Worm (Caenorhabditis elegans): ENCODE data around the gene phf-14.

phf-14 gene

ce11 chrV:17871049-17871448, at the start of gene phf-14:
Gene phf-14, plus strand, starts transcription at chrV:17871393.
- TF ChIP-seq rbr-2 (tag; optimal IDR thresholded peaks at IDR 0.05), result peak; percentile 32
- TF ChIP-seq duxl-1 (tag; optimal IDR thresholded peaks at IDR 0.05; ENCODE audit: poor library complexity), result peak; percentile 41
- TF ChIP-seq mep-1 (tag; optimal IDR thresholded peaks at IDR 0.05), result peak; percentile 18
- peak; percentile 98 for TF ChIP-seq lin-38 (GFP tag; IDR thresholded peaks at IDR 0.05)
- no peak for TF ChIP-seq madf-9 (GFP tag; conservative IDR thresholded peaks at IDR 0.05)
- TF ChIP-seq nhr-28 (tag; optimal IDR thresholded peaks at IDR 0.05), result peak; percentile 15
- peak; percentile 68 for TF ChIP-seq dpl-1 (GFP tag; optimal IDR thresholded peaks at IDR 0.05)
- TF ChIP-seq aha-1 (tag), result peak; percentile 71
- peak; percentile 9 for TF ChIP-seq ztf-7 (tag; optimal IDR thresholded peaks at IDR 0.05)
- TF ChIP-seq lsy-2 (tag; optimal IDR thresholded peaks at IDR 0.05), result peak in 1 of 2 experiments; percentile 81
- TF ChIP-seq unc-62 (GFP tag; optimal IDR thresholded peaks at IDR 0.05 in 1 of 2), result peak in 1 of 2 experiments; percentile 22
- no peak for TF ChIP-seq unc-62 (tag; optimal IDR thresholded peaks at IDR 0.05)
- no peak for TF ChIP-seq nhr-237 (tag; optimal IDR thresholded peaks at IDR 0.05)
- no peak for TF ChIP-seq jun-1 (tag; optimal IDR thresholded peaks at IDR 0.05)
- TF ChIP-seq hlh-30 (tag; optimal IDR thresholded peaks at IDR 0.05; ENCODE audit: insufficient read depth), result peak; percentile 7
- peak; percentile 73 for TF ChIP-seq mes-2 (tag; optimal IDR thresholded peaks at IDR 0.05; ENCODE audit: poor library complexity, severe bottlenecking)
- TF ChIP-seq dve-1 (tag; optimal IDR thresholded peaks at IDR 0.05; ENCODE audit: insufficient read depth), result peak; percentile 48
- no peak for TF ChIP-seq ces-1 (GFP tag; optimal IDR thresholded peaks at IDR 0.05)
- TF ChIP-seq ceh-82 (tag; optimal IDR thresholded peaks at IDR 0.05), result no peak
- TF ChIP-seq nhr-10 (tag; optimal IDR thresholded peaks at IDR 0.05), result no peak
- no peak for TF ChIP-seq ceh-44 (GFP tag; IDR thresholded peaks at IDR 0.05)

- TF ChIP-seq spr-1 (tag; optimal IDR thresholded peaks at IDR 0.05), result no peak
- TF ChIP-seq unc-62 (GFP tag; optimal IDR thresholded peaks at IDR 0.05 in 1 of 2), result peak in 1 of 2 experiments; percentile 10
- no peak for TF ChIP-seq unc-62 (tag; optimal IDR thresholded peaks at IDR 0.05)
- no peak for TF ChIP-seq lin-1 (GFP tag; IDR thresholded peaks at IDR 0.05)
- peak; percentile 17 for TF ChIP-seq aha-1 (tag)
- TF ChIP-seq madf-9 (GFP tag; conservative IDR thresholded peaks at IDR 0.05), result no peak
- TF ChIP-seq duxl-1 (tag; optimal IDR thresholded peaks at IDR 0.05; ENCODE audit: poor library complexity), result no peak
- TF ChIP-seq aly-2 (tag; optimal IDR thresholded peaks at IDR 0.05), result no peak
- no peak for TF ChIP-seq arid-1 (GFP tag; conservative IDR thresholded peaks at IDR 0.05)
- no peak for TF ChIP-seq zfp-2 (tag; optimal IDR thresholded peaks at IDR 0.05)
- no peak for TF ChIP-seq unc-39 (tag; optimal IDR thresholded peaks at IDR 0.05)
- no peak for TF ChIP-seq mxl-2 (GFP tag; conservative IDR thresholded peaks at IDR 0.05)
- TF ChIP-seq daf-8 (GFP tag; IDR thresholded peaks at IDR 0.05), result no peak
- no peak for TF ChIP-seq pha-4 (GFP tag; IDR thresholded peaks at IDR 0.05)
- TF ChIP-seq pha-4 (tag; optimal IDR thresholded peaks at IDR 0.05), result no peak
- no peak for TF ChIP-seq hif-1 (tag; optimal IDR thresholded peaks at IDR 0.05)
- no peak for TF ChIP-seq R02D3.7 (tag; optimal IDR thresholded peaks at IDR 0.05)
- no peak for TF ChIP-seq Y105C5A.15 (GFP tag; IDR thresholded peaks at IDR 0.05)
- no peak for TF ChIP-seq zip-2 (tag; optimal IDR thresholded peaks at IDR 0.05)
Measured at ce11 chrV:17821805-17822204, 49.4 kb upstream of the phf-14 start, which contains the start of gene srh-300. Gene srh-300, plus strand, starts transcription at chrV:17822105.

ce11 chrV:17824610-17825009, 46.6 kb upstream of the phf-14 start, which contains the start of gene srh-301:
Gene srh-301, plus strand, starts transcription at chrV:17824910.
- TF ChIP-seq unc-62 (GFP tag; optimal IDR thresholded peaks at IDR 0.05 in 1 of 2) (peak in 1 of 2 experiments; percentile 54), unc-62 (tag; optimal IDR thresholded peaks at IDR 0.05) (no peak), snpc-4 (tag; optimal IDR thresholded peaks at IDR 0.05) (no peak)

ce11 chrV:17826325-17826724, 44.9 kb upstream of the phf-14 start:
- TF ChIP-seq aha-1 (tag), result peak; percentile 42

Measured in whole organism, L4 larva.